Fruit fly (Drosophila melanogaster) whole organism, embryonic: ENCODE results near the gene eIF3h.

Experiments used
- Bdp1 ChIP-seq: fragments of 200-800 bp; sonication (Bioruptor generic); optimal IDR thresholded peaks from 3 replicates; lab custom pipeline; 2016; ENCODE audit warnings: missing biosample characterization, missing genetic modification characterization
- CG11504 ChIP-seq: fragments of 200-800 bp; sonication (Bioruptor generic); optimal IDR thresholded peaks from 3 replicates; lab custom pipeline; 2019; ENCODE audit warnings: missing biosample characterization, mild to moderate bottlenecking, missing genetic modification characterization, moderate library complexity
- CG17361 ChIP-seq: fragments of 200-800 bp; sonication (Bioruptor generic); IDR thresholded peaks from 3 replicates; pipeline ENCODE4 v1.3.6; 2022; ENCODE audit warnings: missing biosample characterization, missing genetic modification characterization
- CG18262 ChIP-seq: fragments of 200-800 bp; optimal IDR thresholded peaks from 3 replicates; lab custom pipeline; 2019; ENCODE audit warnings: missing biosample characterization, mild to moderate bottlenecking, missing genetic modification characterization, moderate library complexity
- CG18599 ChIP-seq: fragments of 200-800 bp; sonication (Bioruptor generic); optimal IDR thresholded peaks from 3 replicates; lab custom pipeline; 2017; ENCODE audit warnings: missing biosample characterization, missing genetic modification characterization, mild to moderate bottlenecking, moderate library complexity, missing genetic modification reagents
- CG2678 ChIP-seq: fragments of 200-800 bp; sonication (Bioruptor generic); optimal IDR thresholded peaks from 3 replicates; lab custom pipeline; 2019; ENCODE audit warnings: missing biosample characterization, mild to moderate bottlenecking, missing genetic modification characterization, moderate library complexity
- CG34376 ChIP-seq: fragments of 200-800 bp; sonication (Bioruptor generic); optimal IDR thresholded peaks from 2 replicates; lab custom pipeline; 2018; ENCODE audit warnings: missing biosample characterization, mild to moderate bottlenecking, missing genetic modification characterization
- CG34422 ChIP-seq: fragments of 200-800 bp; sonication (Bioruptor generic); IDR thresholded peaks from 3 replicates; pipeline ENCODE4 v1.3.6; 2022; ENCODE audit warnings: missing biosample characterization, missing genetic modification characterization
- CG4617 ChIP-seq: fragments of 200-800 bp; sonication (Bioruptor generic); optimal IDR thresholded peaks from 3 replicates; lab custom pipeline; 2016; ENCODE audit warnings: missing biosample characterization, missing genetic modification characterization, borderline replicate concordance
- CG6175 ChIP-seq: fragments of 200-800 bp; sonication (Bioruptor generic); IDR thresholded peaks from 3 replicates; pipeline ENCODE4 v1.3.6; 2022; ENCODE audit warnings: missing biosample characterization, missing genetic modification characterization
- CG9215 ChIP-seq: fragments of 200-800 bp; sonication (Bioruptor generic); IDR thresholded peaks from 2 replicates; pipeline ENCODE4 v1.3.6; 2022; ENCODE audit warnings: missing biosample characterization, missing genetic modification characterization
- D19B ChIP-seq: fragments of 200-800 bp; sonication (Bioruptor generic); optimal IDR thresholded peaks from 2 replicates; lab custom pipeline; 2017; ENCODE audit warnings: missing biosample characterization, mild to moderate bottlenecking, missing genetic modification characterization
- Deaf1 ChIP-seq: fragments of 200-800 bp; optimal IDR thresholded peaks from 3 replicates; lab custom pipeline; 2019; ENCODE audit warnings: missing biosample characterization, mild to moderate bottlenecking, missing genetic modification characterization, moderate library complexity
- Dip3 ChIP-seq: fragments of 200-800 bp; sonication (Bioruptor generic); optimal IDR thresholded peaks from 3 replicates; lab custom pipeline; 2016; ENCODE audit warnings: missing biosample characterization, missing genetic modification characterization
- Doc3 ChIP-seq: fragments of 200-800 bp; sonication (Bioruptor generic); IDR thresholded peaks from 3 replicates; pipeline ENCODE4 v1.3.6; 2022; ENCODE audit warnings: missing biosample characterization, missing genetic modification characterization; ENCODE audit not compliant: partially characterized antibody
- Ets65A ChIP-seq: fragments of 200-800 bp; sonication (Bioruptor generic); peaks from one replicate; lab custom pipeline; 2016; ENCODE audit warnings: missing biosample characterization, missing genetic modification characterization
- Hr51 ChIP-seq, 2 experiments: fragments of 200-800 bp; sonication (Bioruptor generic); optimal IDR thresholded peaks; 2 replicates in 1 of 2; 3 replicates in 1 of 2; lab custom pipeline; 2016 to 2018; ENCODE audit warnings: missing biosample characterization in 2 of 2, missing genetic modification characterization in 2 of 2, mild to moderate bottlenecking in 1 of 2, moderate library complexity in 1 of 2
- Jarid2 ChIP-seq: fragments of 200-800 bp; sonication (Bioruptor generic); optimal IDR thresholded peaks from 3 replicates; lab custom pipeline; 2017; ENCODE audit warnings: mild to moderate bottlenecking, missing biosample characterization, missing genetic modification reagents, missing genetic modification characterization
- Nf-YB ChIP-seq: fragments of 200-800 bp; sonication (Bioruptor generic); optimal IDR thresholded peaks from 3 replicates; lab custom pipeline; 2019; ENCODE audit warnings: missing biosample characterization, mild to moderate bottlenecking, missing genetic modification characterization, moderate library complexity
- Nf-YC ChIP-seq: fragments of 200-800 bp; optimal IDR thresholded peaks from 3 replicates; lab custom pipeline; 2019; ENCODE audit warnings: missing biosample characterization, mild to moderate bottlenecking, missing genetic modification characterization, moderate library complexity
- Pdp1 ChIP-seq, 2 experiments: fragments of 200-800 bp; sonication (Bioruptor generic); optimal IDR thresholded peaks; 3 replicates each; lab custom pipeline; 2016; ENCODE audit warnings: missing biosample characterization in 2 of 2, missing genetic modification characterization in 2 of 2, mild to moderate bottlenecking in 1 of 2, moderate library complexity in 1 of 2
- Ptx1 ChIP-seq: fragments of 200-800 bp; sonication (Bioruptor generic); IDR thresholded peaks from 2 replicates; pipeline ENCODE4 v1.3.6; 2022; ENCODE audit warnings: missing biosample characterization, missing genetic modification characterization
- Ravus ChIP-seq: fragments of 200-800 bp; sonication (Bioruptor generic); IDR thresholded peaks from 2 replicates; pipeline ENCODE4 v1.3.6; 2022; ENCODE audit warnings: missing biosample characterization, missing genetic modification characterization
- Vsx1 ChIP-seq: fragments of 200-800 bp; sonication (Bioruptor generic); optimal IDR thresholded peaks from 2 replicates; lab custom pipeline; 2017; ENCODE audit warnings: missing biosample characterization, mild to moderate bottlenecking, missing genetic modification characterization, missing genetic modification reagents
- cas ChIP-seq: fragments of 200-800 bp; sonication (Bioruptor generic); IDR thresholded peaks from 2 replicates; pipeline ENCODE4 v1.3.6; 2022; ENCODE audit warnings: missing biosample characterization, missing genetic modification characterization
- cg ChIP-seq: fragments of 200-800 bp; sonication (Bioruptor generic); optimal IDR thresholded peaks from 3 replicates; lab custom pipeline; 2019; ENCODE audit warnings: missing biosample characterization, mild to moderate bottlenecking, missing genetic modification characterization, moderate library complexity
- chinmo ChIP-seq: fragments of 200-800 bp; sonication (Bioruptor generic); IDR thresholded peaks from 4 replicates; pipeline ENCODE4 v1.3.6; 2022; ENCODE audit warnings: missing biosample characterization, missing genetic modification characterization; ENCODE audit not compliant: partially characterized antibody
- cwo ChIP-seq: fragments of 200-800 bp; sonication (Bioruptor generic); optimal IDR thresholded peaks from 3 replicates; lab custom pipeline; 2017; ENCODE audit warnings: missing biosample characterization, missing genetic modification characterization, mild to moderate bottlenecking, moderate library complexity, missing genetic modification reagents
- da ChIP-seq: fragments of 200-800 bp; sonication (Bioruptor generic); optimal IDR thresholded peaks from 2 replicates; lab custom pipeline; 2016; ENCODE audit warnings: missing biosample characterization, missing genetic modification characterization
- dati ChIP-seq: fragments of 200-800 bp; sonication (Bioruptor generic); IDR thresholded peaks from 2 replicates; pipeline ENCODE4 v1.3.6; 2022; ENCODE audit warnings: missing biosample characterization, missing genetic modification characterization
- esg ChIP-seq: fragments of 200-800 bp; sonication (Bioruptor generic); conservative IDR thresholded peaks from 2 replicates; pipeline ENCODE4 v1.3.6; 2022; ENCODE audit warnings: missing biosample characterization, missing genetic modification characterization
- ftz-f1 ChIP-seq: fragments of 200-800 bp; sonication (Bioruptor generic); optimal IDR thresholded peaks from 2 replicates; lab custom pipeline; 2016; ENCODE audit warnings: missing biosample characterization, missing genetic modification characterization
- gem ChIP-seq: fragments of 200-800 bp; sonication (Bioruptor generic); optimal IDR thresholded peaks from 2 replicates; lab custom pipeline; 2019; ENCODE audit warnings: missing biosample characterization, mild to moderate bottlenecking, missing genetic modification characterization, moderate library complexity
- insv ChIP-seq, 2 experiments: fragments of 200-800 bp; sonication (Bioruptor generic); optimal IDR thresholded peaks; 3 replicates each; lab custom pipeline; 2016 to 2018; ENCODE audit warnings: missing biosample characterization in 2 of 2, missing genetic modification characterization in 2 of 2
- lilli ChIP-seq: fragments of 200-800 bp; sonication (Bioruptor generic); optimal IDR thresholded peaks from 3 replicates; lab custom pipeline; 2016; ENCODE audit warnings: missing biosample characterization, missing genetic modification characterization
- lola ChIP-seq, 3 experiments: fragments of >200 bp in 2 of 3; fragments of 200-800 bp in 1 of 3; sonication (Bioruptor generic) in 1 of 3; optimal IDR thresholded peaks; 2 replicates each; lab custom pipeline; 2017 to 2019; ENCODE audit warnings: missing biosample characterization in 3 of 3, missing genetic modification characterization in 3 of 3, mild to moderate bottlenecking in 1 of 3, moderate library complexity in 1 of 3
- nerfin-1 ChIP-seq: fragments of 200-800 bp; sonication (Bioruptor generic); optimal IDR thresholded peaks from 3 replicates; lab custom pipeline; 2019; ENCODE audit warnings: missing biosample characterization, mild to moderate bottlenecking, missing genetic modification characterization, moderate library complexity
- pb ChIP-seq: fragments of 200-800 bp; sonication (Bioruptor generic); optimal IDR thresholded peaks from 3 replicates; lab custom pipeline; 2016; ENCODE audit warnings: missing biosample characterization, missing genetic modification characterization
- row ChIP-seq: fragments of 200-800 bp; sonication (Bioruptor generic); IDR thresholded peaks from 3 replicates; pipeline ENCODE4 v1.3.6; 2022; ENCODE audit warnings: missing biosample characterization, missing genetic modification characterization
- ssp ChIP-seq: fragments of 200-800 bp; sonication (Bioruptor generic); IDR thresholded peaks from 2 replicates; pipeline ENCODE4 v1.3.6; 2022; ENCODE audit warnings: missing biosample characterization, missing genetic modification characterization
- sug ChIP-seq: fragments of 200-800 bp; optimal IDR thresholded peaks from 2 replicates; lab custom pipeline; 2019; ENCODE audit warnings: missing biosample characterization, mild to moderate bottlenecking, missing genetic modification characterization, moderate library complexity
- wdn ChIP-seq: fragments of 200-800 bp; sonication (Bioruptor generic); IDR thresholded peaks from 2 replicates; pipeline ENCODE4 v1.3.6; 2022; ENCODE audit warnings: missing biosample characterization, missing genetic modification characterization
- zfh2 ChIP-seq: fragments of 200-800 bp; sonication (Bioruptor generic); optimal IDR thresholded peaks from 2 replicates; lab custom pipeline; 2016; ENCODE audit warnings: missing biosample characterization, missing genetic modification characterization

Gene eIF3h

DNA sequence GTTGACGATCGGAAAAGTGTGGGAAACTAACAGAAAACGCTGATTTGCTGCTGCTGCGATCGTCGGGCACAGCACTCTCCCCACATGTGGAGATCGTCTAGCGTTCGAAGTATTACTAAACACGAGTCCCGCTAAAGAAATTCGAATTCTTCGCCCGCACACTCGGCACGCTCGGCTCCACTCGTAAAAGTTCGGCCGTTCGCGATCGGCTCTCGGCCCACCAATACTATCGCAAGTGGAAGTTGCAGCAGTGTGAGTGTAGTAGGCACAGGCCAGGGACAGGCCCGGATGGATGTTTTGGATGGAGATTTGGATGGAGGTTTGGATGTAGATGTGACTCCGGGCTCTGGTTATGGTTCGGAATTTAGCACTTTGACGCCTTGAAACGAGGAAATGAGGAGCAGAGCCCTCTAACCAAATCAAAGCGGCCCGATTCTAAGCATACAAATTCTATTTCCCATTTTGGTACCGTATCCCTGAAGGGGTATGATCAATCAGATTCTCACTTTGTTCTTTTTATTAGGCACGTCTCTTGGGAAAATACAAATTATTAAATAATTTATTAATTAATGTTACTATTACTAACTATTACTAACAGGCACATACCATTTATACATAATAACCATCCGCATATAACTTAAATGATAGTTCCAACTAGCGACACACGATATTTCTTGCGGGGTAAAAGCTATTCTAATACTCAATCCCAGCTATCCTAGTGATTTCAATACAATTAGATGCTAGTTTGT is 25.4 kb downstream of the eIF3h start:
- TF ChIP-seq insv (GFP tag; optimal IDR thresholded peaks at IDR 0.05; lab: Kevin White, UChicago) (no peak), dati (GFP tag; lab: Robert Waterston, UW) (no peak), lilli (GFP tag; lab: Kevin White, UChicago) (peak; percentile 9), cas (GFP tag; lab: Robert Waterston, UW) (no peak), esg (GFP tag; lab: Robert Waterston, UW) (no peak), ssp (GFP tag; lab: Robert Waterston, UW) (no peak), CG18262 (tag; lab: Kevin White, UChicago) (peak; percentile 0), Nf-YC (peak; percentile 51), Dip3 (no peak), da (no peak), pb (GFP tag; lab: Kevin White, UChicago) (no peak), sug (tag; lab: Kevin White, UChicago) (peak; percentile 55), CG6175 (no peak), Nf-YB (GFP tag; lab: Kevin White, UChicago) (peak; percentile 35), Ets65A (GFP tag; lab: Kevin White, UChicago) (no peak), Ravus (GFP tag; lab: Robert Waterston, UW) (no peak), Deaf1 (tag; lab: Kevin White, UChicago) (peak; percentile 97), CG9215 (no peak), Jarid2 (GFP tag; lab: Kevin White, UChicago) (peak; percentile 33), CG18599 (peak; percentile 8), Vsx1 (GFP tag; lab: Kevin White, UChicago) (no peak), cg (peak; percentile 46), nerfin-1 (no peak), Ptx1 (GFP tag; lab: Robert Waterston, UW) (no peak), Doc3 (GFP tag; lab: Robert Waterston, UW) (0 out of 3 replicates have a peak, but pooled peaks have one; percentile 30), gem (tag; lab: Kevin White, UChicago) (peak; percentile 44), ftz-f1 (peak; percentile 37), CG34422 (GFP tag; lab: Robert Waterston, UW) (0 out of 3 replicates have a peak, but pooled peaks have one; percentile 20), wdn (GFP tag; lab: Robert Waterston, UW) (no peak), row (GFP tag; lab: Robert Waterston, UW) (peak; percentile 57; the same call in 2 of the 3 replicates), CG2678 (tag; lab: Kevin White, UChicago) (peak; percentile 32), D19B (GFP tag; lab: Kevin White, UChicago) (peak; percentile 92), zfh2 (GFP tag; lab: Kevin White, UChicago) (no peak), lola (GFP tag; optimal IDR thresholded peaks at IDR 0.05; lab: Kevin White, UChicago) (no peak), CG4617 (no peak), CG34376 (peak; percentile 95), CG11504 (tag; lab: Kevin White, UChicago) (peak; percentile 11), Hr51 (GFP tag; optimal IDR thresholded peaks at IDR 0.05; lab: Kevin White, UChicago) (peak in 1 of 2 experiments; percentile 0)

DNA sequence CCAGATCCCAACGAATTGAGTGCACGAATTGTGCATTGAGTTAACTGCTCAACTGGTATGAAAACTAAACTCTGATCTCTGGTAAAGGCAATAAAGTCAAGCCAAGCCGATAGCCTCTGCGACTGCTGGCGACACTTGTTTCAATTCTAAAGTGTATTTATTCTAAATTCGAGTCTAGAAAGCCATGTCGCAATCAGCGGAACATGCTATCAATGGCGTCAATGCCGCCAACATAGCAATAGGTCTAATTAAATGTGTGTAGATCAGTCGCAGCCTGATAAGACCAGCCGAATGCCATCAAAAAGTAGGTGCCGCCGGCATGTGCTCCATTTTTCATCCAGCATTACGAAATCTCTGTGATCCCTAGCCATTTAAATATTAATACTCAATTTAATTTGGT is 27.3 kb downstream of the eIF3h start:
- TF ChIP-seq Ets65A (GFP tag; lab: Kevin White, UChicago) (peak; percentile 8), chinmo (GFP tag; lab: Robert Waterston, UW) (0 out of 4 replicates have a peak, but pooled peaks have one; percentile 16), Bdp1 (GFP tag; lab: Kevin White, UChicago) (no peak), sug (tag; lab: Kevin White, UChicago) (peak; percentile 50), cwo (GFP tag; lab: Kevin White, UChicago) (peak; percentile 34), Pdp1 (GFP tag; optimal IDR thresholded peaks at IDR 0.05; lab: Kevin White, UChicago) (peak in 1 of 2 experiments; percentile 27), CG17361 (GFP tag; lab: Robert Waterston, UW) (no peak), CG34376 (peak; percentile 82)
